Worm (Caenorhabditis elegans) whole organism, L3 larva: Measurements from ENCODE around the gene srz-20.

Experiments used
- daf-12 ChIP-seq: fragments of 150-350 bp; optimal IDR thresholded peaks from 2 replicates; lab custom pipeline; 2014; ENCODE audit warnings: missing biosample characterization, missing genetic modification reagents, missing genetic modification characterization
- elt-2 ChIP-seq: sonication (generic microtip); optimal IDR thresholded peaks from 2 replicates; lab custom pipeline; 2016; ENCODE audit warnings: missing genetic modification reagents, mild to moderate bottlenecking, missing genetic modification characterization, missing compliant biosample characterization
- pha-4 ChIP-seq: fragments of 150-350 bp; optimal IDR thresholded peaks from 2 replicates; lab custom pipeline; 2014; ENCODE audit warnings: missing biosample characterization, missing genetic modification reagents, missing genetic modification characterization
- sea-2 ChIP-seq: fragments of 150-350 bp; sonication (generic microtip); optimal IDR thresholded peaks from 4 replicates; lab custom pipeline; 2014; ENCODE audit warnings: missing biosample characterization, missing genetic modification reagents, missing genetic modification characterization
- unc-62 ChIP-seq: fragments of 150-350 bp; sonication (generic microtip); optimal IDR thresholded peaks from 4 replicates; lab custom pipeline; 2014; ENCODE audit warnings: missing biosample characterization, missing genetic modification reagents, missing genetic modification characterization
- ztf-11 ChIP-seq: fragments of 150-350 bp; optimal IDR thresholded peaks from 2 replicates; lab custom pipeline; 2014; ENCODE audit warnings: missing biosample characterization, missing genetic modification characterization

- no peak for TF ChIP-seq unc-62 (GFP tag; lab: Kevin White, UChicago)
- no peak for TF ChIP-seq pha-4 (tag; lab: Kevin White, UChicago)
- TF ChIP-seq daf-12 (tag; lab: Kevin White, UChicago), result no peak
- TF ChIP-seq ztf-11 (tag; lab: Kevin White, UChicago), result no peak
- no peak for TF ChIP-seq elt-2 (tag; lab: Kevin White, UChicago)
- no peak for TF ChIP-seq sea-2 (GFP tag; lab: Kevin White, UChicago)
Measured at ce11 chrIV:3912598-3912997, 2.8 kb upstream of the srz-20 start, which contains the start of gene F56D6.20.
